Worm (Caenorhabditis elegans): Measurements from ENCODE around the gene ZK1248.20.

ce11 chrII:5788815-5789214 is 27.6 kb upstream of the ZK1248.20 start, which contains the start of gene K05F1.13:
- TF ChIP-seq hlh-13 (GFP tag; optimal IDR thresholded peaks at IDR 0.05) (no peak), nhr-11 (tag; optimal IDR thresholded peaks at IDR 0.05) (no peak)
